Worm (Caenorhabditis elegans): ENCODE measurements around the gene C27F2.9.
A peak's percentile ranks its signal among the peaks of the same experiment; 100 is the strongest.

ce11 chrIII:4951210-4951609 lies 11.6 kb downstream of the C27F2.9 start:
- no peak for TF ChIP-seq unc-62 (GFP tag; optimal IDR thresholded peaks at IDR 0.05)
- TF ChIP-seq nhr-25 (tag; optimal IDR thresholded peaks at IDR 0.05), result no peak
- TF ChIP-seq unc-55 (GFP tag; optimal IDR thresholded peaks at IDR 0.05), result no peak
- TF ChIP-seq blmp-1 (tag; optimal IDR thresholded peaks at IDR 0.05; ENCODE audit: insufficient read depth), result no peak
- TF ChIP-seq lsy-2 (tag; optimal IDR thresholded peaks at IDR 0.05), result peak in 1 of 2 experiments; percentile 25
